Fruit fly (Drosophila melanogaster): ENCODE measurements around the gene CG32152.

Gene CG32152

DNA sequence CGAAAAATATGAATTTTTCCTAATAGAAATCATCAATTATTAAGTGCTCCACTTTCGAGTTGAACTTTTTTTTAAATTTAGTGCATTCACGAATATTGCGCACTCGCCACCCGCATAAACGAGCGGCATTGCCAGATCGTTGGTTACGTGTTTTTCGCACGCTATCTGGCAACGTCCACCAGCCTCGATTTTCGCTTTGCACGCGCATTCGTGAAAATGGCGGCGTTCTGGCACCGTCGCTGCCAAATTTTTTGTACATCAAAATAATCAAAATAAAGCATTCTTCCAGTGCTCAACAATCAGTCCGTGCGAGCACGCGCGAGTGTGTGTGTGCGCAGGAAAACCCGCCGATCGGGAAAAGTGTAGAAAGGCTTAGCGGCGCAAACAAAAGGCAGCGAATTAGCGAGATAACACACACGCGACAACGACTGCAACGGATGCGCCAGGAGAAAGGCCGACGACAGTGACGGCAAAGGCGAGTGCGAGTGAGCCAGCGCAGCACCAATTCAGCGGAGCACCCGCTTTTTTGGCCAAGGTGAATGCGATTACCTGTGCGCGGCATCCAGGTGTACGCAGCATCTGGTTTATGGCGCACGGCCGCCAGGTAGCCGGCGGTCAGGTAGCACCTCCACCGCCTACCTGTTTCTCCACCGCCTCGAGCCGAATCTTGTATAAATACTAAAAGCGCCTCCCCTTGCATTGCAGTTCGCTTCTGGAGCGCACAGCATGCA, 30.1 kb downstream of the CG32152 start (continued):
- TF ChIP-seq Bdp1 (GFP tag; optimal IDR thresholded peaks at IDR 0.05) (peak; percentile 78), tap (tag; optimal IDR thresholded peaks at IDR 0.05) (no peak), gsb (GFP tag; IDR thresholded peaks at IDR 0.05) (0 out of 2 replicates have a peak, but pooled peaks have one; percentile 23), CG13775 (GFP tag; optimal IDR thresholded peaks at IDR 0.05) (peak; percentile 84), CG14965 (GFP tag; optimal IDR thresholded peaks at IDR 0.05; ENCODE audit: borderline replicate concordance) (peak; percentile 50), ftz-f1 (GFP tag; optimal IDR thresholded peaks at IDR 0.05) (peak; percentile 81), CG11560 (tag; IDR thresholded peaks at IDR 0.05) (peak; percentile 18; the same call in 1 of the 3 replicates), crp (GFP tag; optimal IDR thresholded peaks at IDR 0.05) (peak in 1 of 2 experiments; percentile 32), NC2β (GFP tag; optimal IDR thresholded peaks at IDR 0.05) (peak; percentile 73), MESR4 (GFP tag; optimal IDR thresholded peaks at IDR 0.05) (peak; percentile 73), CG4820 (GFP tag; optimal IDR thresholded peaks at IDR 0.05) (peak; percentile 100), schlank (tag; optimal IDR thresholded peaks at IDR 0.05) (peak; percentile 60), slp2 (GFP tag; optimal IDR thresholded peaks at IDR 0.05) (peak; percentile 65), dm (GFP tag; optimal IDR thresholded peaks at IDR 0.05) (peak; percentile 92), dmrt99B (tag; optimal IDR thresholded peaks at IDR 0.05) (no peak), CG9437 (GFP tag; optimal IDR thresholded peaks at IDR 0.05) (peak; percentile 63), br (optimal IDR thresholded peaks at IDR 0.05) (no peak), Dad (GFP tag; optimal IDR thresholded peaks at IDR 0.05) (peak; percentile 83), Hand (GFP tag; optimal IDR thresholded peaks at IDR 0.05) (peak; percentile 78), CG15479 (GFP tag; optimal IDR thresholded peaks at IDR 0.05) (peak; percentile 99), run (tag; optimal IDR thresholded peaks at IDR 0.05) (peak; percentile 51), en (GFP tag; optimal IDR thresholded peaks at IDR 0.05) (peak; percentile 27), CG6175 (GFP tag; IDR thresholded peaks at IDR 0.05) (no peak), Vsx1 (GFP tag; optimal IDR thresholded peaks at IDR 0.05) (no peak), CG1647 (GFP tag; optimal IDR thresholded peaks at IDR 0.05) (peak; percentile 57), kni (GFP tag; optimal IDR thresholded peaks at IDR 0.05) (peak; percentile 99), CG10654 (GFP tag; optimal IDR thresholded peaks at IDR 0.05) (peak; percentile 77), CG4617 (GFP tag; optimal IDR thresholded peaks at IDR 0.05; ENCODE audit: borderline replicate concordance) (peak; percentile 88), pho (GFP tag; optimal IDR thresholded peaks at IDR 0.05) (peak; percentile 93), CG3726 (GFP tag; IDR thresholded peaks at IDR 0.05) (no peak), CG14667 (GFP tag; IDR thresholded peaks at IDR 0.05) (0 out of 2 replicates have a peak, but pooled peaks have one; percentile 54), gt (GFP tag; IDR thresholded peaks at IDR 0.05) (no peak), Doc2 (GFP tag; IDR thresholded peaks at IDR 0.05) (no peak), CG18599 (GFP tag; optimal IDR thresholded peaks at IDR 0.05) (no peak), CG12744 (GFP tag; optimal IDR thresholded peaks at IDR 0.05) (peak; percentile 61), CG13894 (tag; optimal IDR thresholded peaks at IDR 0.05) (no peak), gem (tag; optimal IDR thresholded peaks at IDR 0.05) (no peak), inv (GFP tag; IDR thresholded peaks at IDR 0.05; ENCODE audit: partially characterized antibody) (peak; percentile 52), Hmr (GFP tag; optimal IDR thresholded peaks at IDR 0.05) (no peak), zf30C (GFP tag; optimal IDR thresholded peaks at IDR 0.05) (no peak), Pdp1 (GFP tag; optimal IDR thresholded peaks at IDR 0.05) (peak; percentile 84 to 98), CG34224 (GFP tag; IDR thresholded peaks at IDR 0.05; ENCODE audit: partially characterized antibody) (peak; percentile 53), CG2889 (GFP tag; IDR thresholded peaks at IDR 0.05) (no peak), CG2712 (tag; optimal IDR thresholded peaks at IDR 0.05) (peak; percentile 84), CG14050 (GFP tag; IDR thresholded peaks at IDR 0.05) (peak; percentile 59), ssp (GFP tag; IDR thresholded peaks at IDR 0.05) (peak; percentile 4), CG12769 (tag; optimal IDR thresholded peaks at IDR 0.05) (no peak), Atf3 (GFP tag; optimal IDR thresholded peaks at IDR 0.05) (peak; percentile 48), CG4707 (GFP tag; optimal IDR thresholded peaks at IDR 0.05) (no peak)
